Fruit fly (Drosophila melanogaster) whole organism, prepupa: ENCODE data around the gene Trim9.

ENCODE experiments used
- CG15336 ChIP-seq: fragments of 200-800 bp; sonication (Bioruptor generic); IDR thresholded peaks from 2 replicates; pipeline ENCODE4 v1.3.6; 2022; ENCODE audit warnings: missing biosample characterization, missing genetic modification characterization
- CG3032 ChIP-seq: fragments of 200-800 bp; optimal IDR thresholded peaks from 2 replicates; lab custom pipeline; 2019; ENCODE audit warnings: missing biosample characterization, mild to moderate bottlenecking, missing genetic modification characterization, moderate library complexity
- CG32006 ChIP-seq: fragments of 200-800 bp; sonication (Bioruptor generic); optimal IDR thresholded peaks from 3 replicates; lab custom pipeline; 2017; ENCODE audit warnings: missing biosample characterization, mild to moderate bottlenecking, missing genetic modification characterization
- CG34406 ChIP-seq: fragments of 200-800 bp; sonication (Bioruptor generic); optimal IDR thresholded peaks from 3 replicates; lab custom pipeline; 2016; ENCODE audit warnings: missing biosample characterization, missing genetic modification characterization
- CG6163 ChIP-seq: fragments of 200-800 bp; sonication (Bioruptor generic); IDR thresholded peaks from 3 replicates; pipeline ENCODE4 v1.3.6; 2022; ENCODE audit warnings: missing biosample characterization, missing genetic modification characterization
- CG6854 ChIP-seq: fragments of 200-800 bp; sonication (Bioruptor generic); optimal IDR thresholded peaks from 2 replicates; lab custom pipeline; 2017; ENCODE audit warnings: missing biosample characterization, mild to moderate bottlenecking, missing genetic modification characterization
- CG7368 ChIP-seq: fragments of 200-800 bp; sonication (Bioruptor generic); optimal IDR thresholded peaks from 3 replicates; lab custom pipeline; 2016; ENCODE audit warnings: missing biosample characterization, missing genetic modification characterization
- CG8119 ChIP-seq: fragments of 200-800 bp; sonication (Bioruptor generic); IDR thresholded peaks from 3 replicates; pipeline ENCODE4 v1.3.6; 2022; ENCODE audit warnings: missing biosample characterization, missing genetic modification characterization
- CG8319 ChIP-seq: fragments of 200-800 bp; sonication (Bioruptor generic); optimal IDR thresholded peaks from 3 replicates; lab custom pipeline; 2016; ENCODE audit warnings: missing biosample characterization, missing genetic modification characterization
- CG8632 ChIP-seq: fragments of 200-800 bp; sonication (Bioruptor generic); optimal IDR thresholded peaks from 3 replicates; lab custom pipeline; 2016; ENCODE audit warnings: missing biosample characterization, missing genetic modification characterization
- CG9139 ChIP-seq: fragments of 200-800 bp; sonication (Bioruptor generic); optimal IDR thresholded peaks from 3 replicates; lab custom pipeline; 2017; ENCODE audit warnings: missing biosample characterization, mild to moderate bottlenecking, missing genetic modification characterization
- Eip75B ChIP-seq: fragments of 200-800 bp; sonication (Bioruptor generic); optimal IDR thresholded peaks from 3 replicates; lab custom pipeline; 2016; ENCODE audit warnings: missing biosample characterization, missing genetic modification characterization
- Eip78C ChIP-seq: fragments of 200-800 bp; sonication (Bioruptor generic); peaks from one replicate; lab custom pipeline; 2016; ENCODE audit warnings: missing biosample characterization, missing genetic modification characterization
- Gug ChIP-seq: fragments of 200-800 bp; sonication (Bioruptor generic); IDR thresholded peaks from 2 replicates; pipeline ENCODE4 v1.3.6; 2022; ENCODE audit warnings: missing biosample characterization, missing genetic modification characterization
- Lpt ChIP-seq: fragments of 200-800 bp; sonication (Bioruptor generic); optimal IDR thresholded peaks from 3 replicates; lab custom pipeline; 2016; ENCODE audit warnings: missing biosample characterization, missing genetic modification characterization
- Smox ChIP-seq: fragments of 200-800 bp; sonication (Bioruptor generic); optimal IDR thresholded peaks from 3 replicates; lab custom pipeline; 2016; ENCODE audit warnings: missing biosample characterization, missing genetic modification characterization
- Sox102F ChIP-seq: fragments of 200-800 bp; sonication (Bioruptor generic); optimal IDR thresholded peaks from 2 replicates; lab custom pipeline; 2016; ENCODE audit warnings: missing biosample characterization, mild to moderate bottlenecking, missing genetic modification characterization
- Sox15 ChIP-seq: fragments of 200-800 bp; sonication (Bioruptor generic); optimal IDR thresholded peaks from 3 replicates; lab custom pipeline; 2016; ENCODE audit warnings: missing biosample characterization, missing genetic modification characterization
- acj6 ChIP-seq: fragments of 200-800 bp; sonication (Bioruptor generic); optimal IDR thresholded peaks from 3 replicates; lab custom pipeline; 2016; ENCODE audit warnings: missing biosample characterization, missing genetic modification characterization
- cyc ChIP-seq: fragments of 200-800 bp; sonication (Bioruptor generic); optimal IDR thresholded peaks from 3 replicates; lab custom pipeline; 2016; ENCODE audit warnings: missing biosample characterization, missing genetic modification characterization
- dac ChIP-seq: fragments of 200-800 bp; sonication (Bioruptor generic); optimal IDR thresholded peaks from 2 replicates; lab custom pipeline; 2017; ENCODE audit warnings: missing biosample characterization, mild to moderate bottlenecking, missing genetic modification characterization
- dsx ChIP-seq: fragments of 200-800 bp; optimal IDR thresholded peaks from 3 replicates; lab custom pipeline; 2019; ENCODE audit warnings: missing biosample characterization, mild to moderate bottlenecking, missing genetic modification characterization, moderate library complexity; ENCODE audit not compliant: poor library complexity, severe bottlenecking
- eg ChIP-seq: fragments of 200-800 bp; sonication (Bioruptor generic); IDR thresholded peaks from 3 replicates; pipeline ENCODE4 v1.3.6; 2022; ENCODE audit warnings: missing biosample characterization, missing genetic modification characterization
- esn ChIP-seq: fragments of 200-800 bp; sonication (Bioruptor generic); optimal IDR thresholded peaks from 2 replicates; lab custom pipeline; 2016; ENCODE audit warnings: missing biosample characterization, mild to moderate bottlenecking, missing genetic modification characterization, moderate library complexity
- fd59A ChIP-seq: fragments of 200-800 bp; sonication (Bioruptor generic); optimal IDR thresholded peaks from 2 replicates; lab custom pipeline; 2017; ENCODE audit warnings: missing biosample characterization, mild to moderate bottlenecking, missing genetic modification characterization, missing genetic modification reagents
- fd85E ChIP-seq: fragments of 200-800 bp; sonication (Bioruptor generic); optimal IDR thresholded peaks from 3 replicates; lab custom pipeline; 2016; ENCODE audit warnings: missing biosample characterization, missing genetic modification characterization
- fkh ChIP-seq: fragments of 200-800 bp; sonication (Bioruptor generic); optimal IDR thresholded peaks from 3 replicates; lab custom pipeline; 2017; ENCODE audit warnings: missing biosample characterization, mild to moderate bottlenecking, missing genetic modification characterization, moderate library complexity
- lz ChIP-seq: fragments of 200-800 bp; sonication (Bioruptor generic); optimal IDR thresholded peaks from 3 replicates; lab custom pipeline; 2016; ENCODE audit warnings: missing biosample characterization, missing genetic modification characterization
- net ChIP-seq: fragments of 200-800 bp; sonication (Bioruptor generic); optimal IDR thresholded peaks from 3 replicates; lab custom pipeline; 2016; ENCODE audit warnings: missing biosample characterization, missing genetic modification characterization
- salr ChIP-seq, 2 experiments: fragments of 200-800 bp; sonication (Bioruptor generic); optimal IDR thresholded peaks; 3 replicates each; lab custom pipeline; 2016 to 2018; ENCODE audit warnings: missing biosample characterization in 2 of 2, missing genetic modification characterization in 2 of 2, mild to moderate bottlenecking in 1 of 2
- svp ChIP-seq: fragments of 200-800 bp; sonication (Bioruptor generic); peaks from one replicate; lab custom pipeline; 2016; ENCODE audit warnings: missing biosample characterization, missing genetic modification characterization
- vri ChIP-seq: fragments of 200-800 bp; sonication (Bioruptor generic); optimal IDR thresholded peaks from 3 replicates; lab custom pipeline; 2016; ENCODE audit warnings: missing biosample characterization, mild to moderate bottlenecking, missing genetic modification characterization

Gene Trim9

dm6 chr2L:10544421-10545120, at the start of gene Trim9:
Gene Trim9, plus strand, starts transcription at chr2L:10544883.
- TF ChIP-seq CG6163 (GFP tag; lab: Robert Waterston, UW) (peak; percentile 32; the same call in 1 of the 3 replicates), eg (GFP tag; lab: Robert Waterston, UW) (0 out of 3 replicates have a peak, but pooled peaks have one; percentile 6), Sox102F (GFP tag; lab: Kevin White, UChicago) (no peak), fd85E (GFP tag; lab: Kevin White, UChicago) (no peak)

DNA sequence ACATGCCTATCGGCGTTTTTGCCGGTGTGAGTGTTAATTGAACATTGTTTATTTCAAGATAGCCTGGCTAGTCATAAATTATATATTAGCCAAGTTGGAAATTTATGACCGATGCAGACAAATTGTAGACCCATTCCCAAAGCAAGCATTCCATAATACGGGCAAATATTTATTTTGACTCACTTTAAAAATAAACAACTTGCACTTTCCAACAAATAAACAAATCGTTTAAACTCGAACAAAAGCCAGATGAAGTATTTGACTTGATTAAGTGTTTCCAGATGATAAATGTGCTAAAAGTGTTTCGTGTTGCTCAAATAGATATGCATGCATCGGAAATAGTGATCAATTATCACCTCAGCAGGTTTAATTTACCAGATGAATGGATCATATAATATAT, 49.2 kb upstream of the Trim9 start:
- TF ChIP-seq fkh (GFP tag; lab: Kevin White, UChicago) (peak; percentile 57), CG15336 (GFP tag; lab: Robert Waterston, UW) (no peak)

DNA sequence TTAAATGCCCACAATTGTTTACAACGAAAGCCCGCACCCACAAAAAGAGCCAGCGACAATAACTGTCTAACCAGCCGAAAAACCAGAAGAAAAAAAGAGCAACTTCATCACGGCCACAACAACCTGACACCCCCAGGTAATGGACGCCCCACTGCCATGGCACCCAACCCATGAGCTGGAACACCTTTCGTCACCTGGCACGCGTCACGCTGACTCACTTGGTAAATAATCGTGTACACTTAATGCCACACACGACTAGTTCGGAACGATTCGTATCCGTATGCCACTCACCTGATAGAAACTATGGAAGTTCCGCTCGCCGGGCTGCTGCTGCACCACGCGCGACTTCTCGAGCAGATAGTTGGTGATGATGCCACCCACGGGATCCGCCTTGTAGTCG, 48.3 kb upstream of the Trim9 start:
- TF ChIP-seq fkh (GFP tag; lab: Kevin White, UChicago) (peak; percentile 51), dsx (no peak), Lpt (no peak), CG7368 (no peak), net (GFP tag; lab: Kevin White, UChicago) (no peak)

DNA sequence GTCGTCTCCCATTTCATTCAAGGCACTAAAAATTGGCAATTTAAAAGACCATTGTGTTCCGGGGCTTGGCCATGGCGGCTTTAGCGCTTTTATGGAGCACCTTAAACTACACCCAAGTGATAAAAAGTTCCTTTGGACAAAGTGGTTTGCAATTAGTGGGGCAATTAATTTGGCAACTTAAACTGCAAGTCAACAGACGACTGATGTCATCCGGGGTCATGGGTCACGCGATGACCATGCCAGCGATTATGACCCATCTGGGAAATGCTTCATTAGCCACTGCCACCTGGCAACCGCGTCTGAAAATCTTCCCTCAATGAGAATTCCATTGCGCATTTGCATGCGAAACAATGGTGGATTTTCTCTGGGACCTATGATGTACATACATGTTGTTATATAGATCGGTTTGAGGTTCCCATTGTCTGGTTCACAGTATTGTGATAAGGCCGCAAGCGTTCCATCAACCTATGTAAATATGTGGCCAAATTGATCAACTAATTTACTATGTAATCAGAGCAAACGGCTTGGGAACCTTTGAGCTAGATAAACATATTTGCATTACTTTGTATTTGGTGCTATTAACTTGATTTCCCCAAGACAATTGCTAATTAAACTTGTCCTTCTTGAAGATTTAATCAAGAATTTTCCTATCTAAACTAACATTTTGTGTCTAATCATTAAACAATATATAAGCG, 47.4 kb upstream of the Trim9 start:
- no peak for TF ChIP-seq fd59A
- peak; percentile 68 for TF ChIP-seq fkh (GFP tag; lab: Kevin White, UChicago)
- TF ChIP-seq svp (GFP tag; lab: Kevin White, UChicago) = peak; percentile 80

dm6 chr2L:10499608-10500007, 45.1 kb upstream of the Trim9 start:
- TF ChIP-seq Gug (no peak), salr (GFP tag; optimal IDR thresholded peaks at IDR 0.05; lab: Kevin White, UChicago) (no peak), acj6 (no peak), Eip78C (GFP tag; lab: Kevin White, UChicago) (no peak), CG6854 (GFP tag; lab: Kevin White, UChicago) (no peak), esn (GFP tag; lab: Kevin White, UChicago) (no peak), dac (GFP tag; lab: Kevin White, UChicago) (no peak), cyc (GFP tag; lab: Kevin White, UChicago) (no peak), Smox (GFP tag; lab: Kevin White, UChicago) (no peak), CG3032 (tag; lab: Kevin White, UChicago) (no peak), svp (GFP tag; lab: Kevin White, UChicago) (peak; percentile 42), CG8632 (GFP tag; lab: Kevin White, UChicago) (no peak), CG9139 (GFP tag; lab: Kevin White, UChicago) (no peak), CG8119 (GFP tag; lab: Robert Waterston, UW) (no peak), fd59A (no peak), fkh (GFP tag; lab: Kevin White, UChicago) (peak; percentile 46)

- TF ChIP-seq vri (peak; percentile 87), CG8319 (GFP tag; lab: Kevin White, UChicago) (no peak), Eip75B (GFP tag; lab: Kevin White, UChicago) (no peak), CG32006 (GFP tag; lab: Kevin White, UChicago) (no peak), lz (GFP tag; lab: Kevin White, UChicago) (no peak), Sox15 (no peak), fkh (GFP tag; lab: Kevin White, UChicago) (peak; percentile 51), CG34406 (GFP tag; lab: Kevin White, UChicago) (no peak)
- TF ChIP-seq, all 60 proteins: peak for 2
Measured at dm6 chr2L:10500309-10500974, 44.2 kb upstream of the Trim9 start.
